Worm (Caenorhabditis elegans) whole organism, L4 larva: ENCODE results near the gene ari-1.4.

Experiments
- F37D6.2 ChIP-seq: sonication (generic microtip); optimal IDR thresholded peaks from 2 replicates; lab custom pipeline; 2016; ENCODE audit warnings: mild to moderate bottlenecking, missing genetic modification characterization, missing compliant biosample characterization
- F44E2.7 ChIP-seq: fragments of 200-800 bp; sonication (Bioruptor generic); IDR thresholded peaks from 2 replicates; pipeline ENCODE4 v2.1.2; 2022; ENCODE audit warnings: missing genetic modification characterization, missing compliant biosample characterization
- ama-1 ChIP-seq: fragments of 150-350 bp; optimal IDR thresholded peaks from 2 replicates; lab custom pipeline; 2014; ENCODE audit warnings: inconsistent platforms, mixed read lengths
- ceh-44 ChIP-seq: fragments of 200-800 bp; sonication (Bioruptor generic); IDR thresholded peaks from 2 replicates; pipeline ENCODE4 v1.3.6; 2022; ENCODE audit warnings: missing genetic modification reagents, missing genetic modification characterization, missing compliant biosample characterization
- fkh-10 ChIP-seq: fragments of 150-350 bp; optimal IDR thresholded peaks from 2 replicates; lab custom pipeline; 2014; ENCODE audit warnings: missing biosample characterization, missing genetic modification reagents, missing genetic modification characterization
- lin-13 ChIP-seq: fragments of 150-350 bp; optimal IDR thresholded peaks from 2 replicates; lab custom pipeline; 2014; ENCODE audit warnings: missing biosample characterization, missing genetic modification reagents, missing genetic modification characterization
- lir-3 ChIP-seq: sonication (generic microtip); optimal IDR thresholded peaks from 2 replicates; lab custom pipeline; 2016; ENCODE audit warnings: mild to moderate bottlenecking, missing genetic modification characterization, missing compliant biosample characterization
- lsy-2 ChIP-seq, 2 experiments: fragments of 150-350 bp in 1 of 2; sonication (generic microtip) in 1 of 2; optimal IDR thresholded peaks; 2 replicates each; lab custom pipeline; 2014 to 2017; ENCODE audit warnings: missing biosample characterization in 2 of 2, missing genetic modification characterization in 2 of 2
- mxl-2 ChIP-seq: fragments of 200-800 bp; sonication (Bioruptor generic); conservative IDR thresholded peaks from 2 replicates; pipeline ENCODE4 v1.3.6; 2022; ENCODE audit warnings: missing genetic modification reagents, missing genetic modification characterization, missing compliant biosample characterization
- nhr-10 ChIP-seq: fragments of 150-350 bp; optimal IDR thresholded peaks from 2 replicates; lab custom pipeline; 2014; ENCODE audit warnings: missing biosample characterization, missing genetic modification characterization
- pha-4 ChIP-seq, 2 experiments: fragments of 150-350 bp in 1 of 2; fragments of 200-800 bp in 1 of 2; sonication (Bioruptor generic) in 1 of 2; IDR thresholded peaks in 1 of 2; optimal IDR thresholded peaks in 1 of 2; 2 replicates each; pipeline versions ENCODE4 v1.3.6 to Lab custom; 2014 to 2022; ENCODE audit warnings: missing genetic modification characterization in 2 of 2, missing genetic modification reagents in 2 of 2, missing biosample characterization in 1 of 2, missing compliant biosample characterization in 1 of 2
- skn-1 ChIP-seq: fragments of 150-350 bp; optimal IDR thresholded peaks from 2 replicates; lab custom pipeline; 2014; ENCODE audit warnings: missing biosample characterization, missing genetic modification characterization
- unc-62 ChIP-seq, 3 experiments: fragments of 150-350 bp in 1 of 3; sonication (generic microtip); optimal IDR thresholded peaks in 2 of 3; peaks in 1 of 3; 1 replicate in 1 of 3; 2 replicates in 2 of 3; lab custom pipeline; 2014 to 2017; ENCODE audit warnings: missing biosample characterization in 3 of 3, missing genetic modification characterization in 3 of 3, missing genetic modification reagents in 3 of 3, missing genotype in 1 of 3

- TF ChIP-seq lir-3 = no peak
- TF ChIP-seq lin-13 (GFP tag; lab: Kevin White, UChicago) = no peak
- no peak for TF ChIP-seq ceh-44 (GFP tag; lab: Robert Waterston, UW)
- no peak for TF ChIP-seq ama-1 (lab: Kevin White, UChicago)
- no peak for TF ChIP-seq mxl-2
- no peak for TF ChIP-seq skn-1 (tag; lab: Kevin White, UChicago)
- TF ChIP-seq F37D6.2 = no peak
- TF ChIP-seq fkh-10 (GFP tag; lab: Kevin White, UChicago) = no peak
- no peak for TF ChIP-seq F44E2.7 (GFP tag; lab: Robert Waterston, UW)
- TF ChIP-seq pha-4 (GFP tag; IDR thresholded peaks at IDR 0.05; lab: Robert Waterston, UW) = no peak
- TF ChIP-seq pha-4 (tag; optimal IDR thresholded peaks at IDR 0.05; lab: Kevin White, UChicago) = no peak
- TF ChIP-seq unc-62 (GFP tag; optimal IDR thresholded peaks at IDR 0.05 in 1 of 2; lab: Kevin White, UChicago) = no peak
- no peak for TF ChIP-seq unc-62 (tag; optimal IDR thresholded peaks at IDR 0.05; lab: Kevin White, UChicago)
- no peak for TF ChIP-seq lsy-2 (tag; optimal IDR thresholded peaks at IDR 0.05; lab: Kevin White, UChicago)
- TF ChIP-seq nhr-10 (tag; lab: Kevin White, UChicago) = no peak
Observed at ce11 chrIV:15527282-15527681, 1.0 kb downstream of the ari-1.4 start.
